Worm (Caenorhabditis elegans) whole organism, midembryonic: ENCODE data around the gene far-2.

Experiments used
- T22C8.4 ChIP-seq: fragments of 200-800 bp; sonication (Bioruptor generic); IDR thresholded peaks from 2 replicates; pipeline ENCODE4 v1.3.6; 2022; ENCODE audit warnings: missing genetic modification characterization, missing compliant biosample characterization
- klf-2 ChIP-seq: fragments of 200-800 bp; sonication (Bioruptor generic); conservative IDR thresholded peaks from 2 replicates; pipeline ENCODE4 v1.3.6; 2022; ENCODE audit warnings: missing genetic modification reagents, missing genetic modification characterization, missing compliant biosample characterization
- med-1 ChIP-seq: sonication (generic microtip); optimal IDR thresholded peaks from 2 replicates; lab custom pipeline; 2017; ENCODE audit warnings: missing genetic modification characterization, mild to moderate bottlenecking, missing compliant biosample characterization, antibody characterized with exemption, missing genetic modification reagents; ENCODE audit not compliant: insufficient read depth
- ztf-29 ChIP-seq: fragments of 200-800 bp; sonication (Bioruptor generic); IDR thresholded peaks from 2 replicates; pipeline ENCODE4 v1.3.6; 2022; ENCODE audit warnings: missing genetic modification reagents, missing genetic modification characterization, missing compliant biosample characterization

ce11 chrIII:9081763-9082162 lies at the start of gene far-2:
- TF ChIP-seq ztf-29 (GFP tag; lab: Robert Waterston, UW) (no peak), klf-2 (no peak), T22C8.4 (GFP tag; lab: Robert Waterston, UW) (no peak), med-1 (GFP tag; lab: Kevin White, UChicago) (no peak)
